Worm (Caenorhabditis elegans): ENCODE measurements around the gene col-117.

The col-117 gene

DNA sequence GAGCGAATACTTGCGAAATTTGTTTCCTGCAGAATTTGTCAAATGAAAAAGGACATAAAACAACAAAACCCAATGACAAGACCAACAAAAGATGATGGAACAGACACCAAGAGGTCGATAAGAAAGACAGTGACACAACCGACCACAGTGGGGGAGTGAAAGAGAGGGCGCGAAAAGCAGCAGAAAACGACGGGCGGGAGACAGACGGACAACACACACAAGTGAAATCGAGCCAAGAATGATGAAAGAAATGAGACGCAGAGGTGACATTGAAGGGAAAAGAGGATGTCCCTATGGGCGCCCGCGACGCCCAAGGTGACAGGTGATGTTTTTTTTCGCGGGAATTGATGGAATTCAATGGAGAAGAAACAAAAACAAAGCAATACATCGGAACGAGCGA, 42.1 kb upstream of the col-117 start (continued):
- TF ChIP-seq lsy-27 (tag; optimal IDR thresholded peaks at IDR 0.05; ENCODE audit: borderline replicate concordance, insufficient read depth), result no peak
- TF ChIP-seq let-607 (tag; optimal IDR thresholded peaks at IDR 0.05), result peak; percentile 74 to 90
- no peak for TF ChIP-seq pha-4 (tag; optimal IDR thresholded peaks at IDR 0.05)
- no peak for TF ChIP-seq die-1 (tag; optimal IDR thresholded peaks at IDR 0.05)
- no peak for TF ChIP-seq zim-3 (tag; optimal IDR thresholded peaks at IDR 0.05)
- no peak for TF ChIP-seq bed-1 (GFP tag; IDR thresholded peaks at IDR 0.05)
- peak; percentile 68 for TF ChIP-seq ets-4 (GFP tag; optimal IDR thresholded peaks at IDR 0.05)
- TF ChIP-seq B0261.1 (tag; optimal IDR thresholded peaks at IDR 0.05), result no peak
- no peak for TF ChIP-seq F52B5.7 (tag; optimal IDR thresholded peaks at IDR 0.05)
- no peak for TF ChIP-seq ztf-3 (GFP tag; optimal IDR thresholded peaks at IDR 0.05)
- TF ChIP-seq nfyb-1 (GFP tag; IDR thresholded peaks at IDR 0.05), result peak; percentile 61
- TF ChIP-seq lsl-1 (GFP tag; optimal IDR thresholded peaks at IDR 0.05), result no peak
- no peak for TF ChIP-seq ceh-79 (tag; optimal IDR thresholded peaks at IDR 0.05)
- TF ChIP-seq ztf-18 (tag; optimal IDR thresholded peaks at IDR 0.05), result peak; percentile 53
- TF ChIP-seq F57C9.4 (tag; optimal IDR thresholded peaks at IDR 0.05), result no peak
- no peak for TF ChIP-seq lin-26 (GFP tag; IDR thresholded peaks at IDR 0.05)
- TF ChIP-seq madf-3 (GFP tag; IDR thresholded peaks at IDR 0.05), result no peak
- no peak for TF ChIP-seq madf-8 (GFP tag; conservative IDR thresholded peaks at IDR 0.05)
- no peak for TF ChIP-seq ekl-4 (GFP tag; IDR thresholded peaks at IDR 0.05)
- TF ChIP-seq hmg-1.2 (GFP tag; IDR thresholded peaks at IDR 0.05), result peak; percentile 47
- TF ChIP-seq nfya-2 (GFP tag; IDR thresholded peaks at IDR 0.05), result no peak
- peak; percentile 67 for TF ChIP-seq ztf-26 (tag; optimal IDR thresholded peaks at IDR 0.05)
- TF ChIP-seq nhr-179 (tag; optimal IDR thresholded peaks at IDR 0.05), result no peak
- TF ChIP-seq ztf-22 (GFP tag; optimal IDR thresholded peaks at IDR 0.05), result no peak
- peak; percentile 12 for TF ChIP-seq tbp1 (GFP tag; optimal IDR thresholded peaks at IDR 0.05)
- TF ChIP-seq egrh-3 (GFP tag; IDR thresholded peaks at IDR 0.05), result peak; percentile 29; the same call in 1 of the 2 replicates
- no peak for TF ChIP-seq fkh-3 (tag; optimal IDR thresholded peaks at IDR 0.05)
- no peak for TF ChIP-seq F57A8.1 (GFP tag; optimal IDR thresholded peaks at IDR 0.05)
- TF ChIP-seq sdz-38 (tag; optimal IDR thresholded peaks at IDR 0.05), result no peak

ce11 chrIV:8865343-8865742, 41.3 kb upstream of the col-117 start, which contains the start of gene C09G9.1:
Gene C09G9.1 (minus strand): TSS chrIV:8865485.
- TF ChIP-seq F57A8.1 (GFP tag; optimal IDR thresholded peaks at IDR 0.05) (no peak), Y56A3A.18 (GFP tag; IDR thresholded peaks at IDR 0.05) (no peak), pha-4 (tag; optimal IDR thresholded peaks at IDR 0.05) (peak; percentile 10), T26A5.8 (tag; optimal IDR thresholded peaks at IDR 0.05) (no peak)

DNA sequence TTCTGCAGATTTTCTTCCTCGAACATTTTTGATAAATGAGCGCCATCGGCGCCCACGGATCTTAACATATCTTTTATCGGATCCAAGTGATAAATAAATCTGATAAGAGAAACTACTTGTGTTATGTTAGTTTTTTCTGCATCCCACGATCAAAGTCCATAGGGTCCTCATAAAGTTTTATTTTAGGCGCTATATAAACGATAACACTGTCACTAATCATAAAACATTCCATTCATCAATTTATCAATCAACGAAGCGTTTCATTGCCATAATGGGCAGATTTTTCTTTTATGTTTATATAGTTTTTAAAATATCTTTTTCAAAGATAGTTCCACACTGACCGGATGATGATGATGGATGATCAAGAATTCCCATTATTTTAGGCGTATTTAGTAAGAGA, 40.7 kb upstream of the col-117 start:
- no peak for TF ChIP-seq ekl-4 (GFP tag; IDR thresholded peaks at IDR 0.05)
- no peak for TF ChIP-seq ceh-91 (GFP tag; IDR thresholded peaks at IDR 0.05)
- TF ChIP-seq ztf-22 (GFP tag; optimal IDR thresholded peaks at IDR 0.05), result no peak
- TF ChIP-seq F22D6.2 (tag; optimal IDR thresholded peaks at IDR 0.05), result no peak
- TF ChIP-seq snpc-1.1 (tag; optimal IDR thresholded peaks at IDR 0.05; ENCODE audit: insufficient read depth), result no peak
- TF ChIP-seq pha-4 (tag; optimal IDR thresholded peaks at IDR 0.05), result no peak
- TF ChIP-seq somi-1 (GFP tag; optimal IDR thresholded peaks at IDR 0.05), result no peak
- TF ChIP-seq Y53G8AR.9 (GFP tag; conservative IDR thresholded peaks at IDR 0.05), result no peak
- no peak for TF ChIP-seq T26A5.8 (tag; optimal IDR thresholded peaks at IDR 0.05)
